Worm (Caenorhabditis elegans) whole organism, midembryonic: ENCODE results near the gene Y43F8A.2.

Experiments
- T22C8.4 ChIP-seq: fragments of 200-800 bp; sonication (Bioruptor generic); IDR thresholded peaks from 2 replicates; pipeline ENCODE4 v1.3.6; 2022; ENCODE audit warnings: missing genetic modification characterization, missing compliant biosample characterization
- cog-1 ChIP-seq: sonication (generic microtip); optimal IDR thresholded peaks from 2 replicates; lab custom pipeline; 2016; ENCODE audit warnings: missing genetic modification characterization, missing compliant biosample characterization
- flt-1 ChIP-seq: fragments of 200-800 bp; sonication (Bioruptor generic); IDR thresholded peaks from 2 replicates; pipeline ENCODE4 v1.3.6; 2022; ENCODE audit warnings: missing genetic modification characterization, missing compliant biosample characterization
- klf-2 ChIP-seq: fragments of 200-800 bp; sonication (Bioruptor generic); conservative IDR thresholded peaks from 2 replicates; pipeline ENCODE4 v1.3.6; 2022; ENCODE audit warnings: missing genetic modification reagents, missing genetic modification characterization, missing compliant biosample characterization
- med-1 ChIP-seq: sonication (generic microtip); optimal IDR thresholded peaks from 2 replicates; lab custom pipeline; 2017; ENCODE audit warnings: missing genetic modification characterization, mild to moderate bottlenecking, missing compliant biosample characterization, antibody characterized with exemption, missing genetic modification reagents; ENCODE audit not compliant: insufficient read depth
- ref-1 ChIP-seq: fragments of 200-800 bp; sonication (Bioruptor generic); conservative IDR thresholded peaks from 2 replicates; pipeline ENCODE4 v1.3.6; 2022; ENCODE audit warnings: missing genetic modification reagents, missing genetic modification characterization, missing compliant biosample characterization
- tab-1 ChIP-seq: fragments of 200-800 bp; sonication (Bioruptor generic); IDR thresholded peaks from 2 replicates; pipeline ENCODE4 v1.3.6; 2022; ENCODE audit warnings: missing genetic modification characterization, missing compliant biosample characterization
- ztf-23 ChIP-seq: fragments of 200-800 bp; sonication (Bioruptor generic); IDR thresholded peaks from 2 replicates; pipeline ENCODE4 v1.3.6; 2022; ENCODE audit warnings: missing genetic modification reagents, missing genetic modification characterization, missing compliant biosample characterization
- ztf-29 ChIP-seq: fragments of 200-800 bp; sonication (Bioruptor generic); IDR thresholded peaks from 2 replicates; pipeline ENCODE4 v1.3.6; 2022; ENCODE audit warnings: missing genetic modification reagents, missing genetic modification characterization, missing compliant biosample characterization

The Y43F8A.2 gene

DNA sequence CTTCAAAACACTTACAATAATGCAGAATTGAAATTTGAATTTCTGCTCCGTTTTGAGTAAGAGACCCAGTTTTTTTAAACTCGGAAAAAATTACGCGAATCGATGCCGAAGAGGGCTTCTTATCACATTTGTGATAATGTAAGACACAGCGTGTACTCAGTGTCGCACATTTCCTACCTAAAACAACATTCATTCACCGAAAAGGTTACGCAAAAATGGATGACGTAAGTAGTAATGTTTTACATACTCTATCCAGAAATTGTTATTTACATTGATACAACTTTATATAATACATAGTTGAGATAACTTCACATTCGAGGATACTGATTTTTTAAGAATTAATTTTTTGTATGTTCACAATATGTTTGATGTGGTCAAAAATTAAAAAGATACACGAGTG lies 45.1 kb downstream of the Y43F8A.2 start, which contains the start of the genes C25F9.4 and C25F9.9:
C25F9.4 (minus strand) TSS at position 101 of the 400 bp plus-strand sequence.
C25F9.9 (plus strand) TSS at position 137 of the 400 bp plus-strand sequence.
- no peak for TF ChIP-seq T22C8.4
- no peak for TF ChIP-seq ztf-29

DNA sequence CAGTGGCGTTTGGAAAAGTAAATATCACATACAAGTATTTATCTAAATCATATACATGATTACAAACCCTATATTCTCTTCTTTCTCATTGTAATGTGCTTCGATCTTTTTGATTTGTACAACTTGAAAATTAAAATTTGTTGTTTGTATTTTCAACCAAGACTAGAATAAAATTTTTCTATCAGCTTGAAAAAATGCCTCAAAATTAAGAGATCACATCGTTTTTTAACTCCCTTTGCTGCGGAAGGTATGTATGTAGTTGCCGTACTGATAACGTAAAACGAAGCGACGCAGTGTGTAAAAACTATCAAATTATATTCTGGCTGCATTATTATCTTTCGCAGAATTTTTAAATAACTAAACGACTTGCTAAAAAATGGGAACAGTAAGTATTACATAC lies 46.5 kb downstream of the Y43F8A.2 start, which contains the start of gene C25F9.15:
C25F9.15 (plus strand) TSS at position 301 of the 400 bp plus-strand sequence.
- TF ChIP-seq ztf-29 (no peak), klf-2 (GFP tag; lab: Robert Waterston, UW) (no peak), ref-1 (GFP tag; lab: Robert Waterston, UW) (no peak), flt-1 (GFP tag; lab: Robert Waterston, UW) (no peak)

DNA sequence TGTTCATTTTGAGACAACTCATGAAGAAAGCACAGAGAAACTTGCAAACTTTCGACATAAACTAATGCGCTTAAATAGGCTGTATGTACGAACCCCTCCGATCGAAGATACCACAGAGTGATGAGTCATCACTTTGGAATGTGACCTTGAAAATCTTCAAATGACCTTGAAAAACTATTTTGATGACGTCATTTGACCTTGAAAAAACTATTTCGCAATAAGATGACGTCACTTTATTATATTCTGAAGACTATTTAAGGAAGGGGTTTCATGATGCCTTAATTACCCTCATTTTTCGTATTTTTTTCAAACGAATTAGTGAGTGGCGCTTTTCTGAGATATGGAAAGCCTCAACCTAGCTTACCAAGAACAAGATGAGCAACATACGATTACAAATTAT lies 49.8 kb downstream of the Y43F8A.2 start, which contains the start of gene C25F9.2:
C25F9.2 (plus strand) TSS at position 341 of the 400 bp plus-strand sequence.
- no peak for TF ChIP-seq flt-1 (GFP tag; lab: Robert Waterston, UW)
- no peak for TF ChIP-seq ztf-29
- TF ChIP-seq ztf-23 (GFP tag; lab: Robert Waterston, UW) = no peak
- no peak for TF ChIP-seq klf-2 (GFP tag; lab: Robert Waterston, UW)
- TF ChIP-seq tab-1 (GFP tag; lab: Robert Waterston, UW) = no peak
- TF ChIP-seq med-1 = no peak
- no peak for TF ChIP-seq T22C8.4
- no peak for TF ChIP-seq ref-1 (GFP tag; lab: Robert Waterston, UW)
- TF ChIP-seq cog-1 (tag; lab: Kevin White, UChicago) = no peak
